Fruit fly (Drosophila melanogaster) whole organism, embryonic: ENCODE measurements around the gene Mks1.

ENCODE experiments used
- Atf3 ChIP-seq: fragments of 200-800 bp; sonication (Bioruptor generic); optimal IDR thresholded peaks from 3 replicates; lab custom pipeline; 2016; ENCODE audit warnings: missing biosample characterization, missing genetic modification characterization
- B-H2 ChIP-seq: fragments of 200-800 bp; sonication (Bioruptor generic); optimal IDR thresholded peaks from 2 replicates; lab custom pipeline; 2018; ENCODE audit warnings: missing biosample characterization, mild to moderate bottlenecking, missing genetic modification characterization
- CG11504 ChIP-seq: fragments of 200-800 bp; sonication (Bioruptor generic); optimal IDR thresholded peaks from 3 replicates; lab custom pipeline; 2019; ENCODE audit warnings: missing biosample characterization, mild to moderate bottlenecking, missing genetic modification characterization, moderate library complexity
- CG11696 ChIP-seq: fragments of 200-800 bp; sonication (Bioruptor generic); IDR thresholded peaks from 2 replicates; pipeline ENCODE4 v1.3.6; 2022; ENCODE audit warnings: missing biosample characterization, missing genetic modification characterization
- CG12236 ChIP-seq: fragments of 200-800 bp; sonication (Bioruptor generic); optimal IDR thresholded peaks from 2 replicates; lab custom pipeline; 2016; ENCODE audit warnings: missing biosample characterization, missing genetic modification characterization
- CG1233 ChIP-seq: fragments of 200-800 bp; sonication (Bioruptor generic); optimal IDR thresholded peaks from 4 replicates; lab custom pipeline; 2018; ENCODE audit warnings: missing biosample characterization, mild to moderate bottlenecking, missing genetic modification characterization
- CG14441 ChIP-seq: fragments of 200-800 bp; sonication (Bioruptor generic); IDR thresholded peaks from 2 replicates; pipeline ENCODE4 v1.3.6; 2022; ENCODE audit warnings: missing biosample characterization, missing genetic modification characterization
- CG14860 ChIP-seq: fragments of 200-800 bp; sonication (Bioruptor generic); IDR thresholded peaks from 3 replicates; pipeline ENCODE4 v1.3.6; 2022; ENCODE audit warnings: missing biosample characterization, missing genetic modification characterization; ENCODE audit not compliant: partially characterized antibody
- CG14965 ChIP-seq: fragments of 200-800 bp; sonication (Bioruptor generic); optimal IDR thresholded peaks from 2 replicates; lab custom pipeline; 2016; ENCODE audit warnings: missing biosample characterization, missing genetic modification characterization, borderline replicate concordance
- CG15073 ChIP-seq: fragments of 200-800 bp; sonication (Bioruptor generic); optimal IDR thresholded peaks from 2 replicates; lab custom pipeline; 2016; ENCODE audit warnings: missing biosample characterization, missing genetic modification characterization
- CG15269 ChIP-seq: fragments of 200-800 bp; sonication (Bioruptor generic); optimal IDR thresholded peaks from 2 replicates; lab custom pipeline; 2018; ENCODE audit warnings: missing biosample characterization, mild to moderate bottlenecking, missing genetic modification characterization, moderate library complexity
- CG18599 ChIP-seq: fragments of 200-800 bp; sonication (Bioruptor generic); optimal IDR thresholded peaks from 3 replicates; lab custom pipeline; 2017; ENCODE audit warnings: missing biosample characterization, missing genetic modification characterization, mild to moderate bottlenecking, moderate library complexity, missing genetic modification reagents
- CG2875 ChIP-seq: fragments of 200-800 bp; sonication (Bioruptor generic); optimal IDR thresholded peaks from 2 replicates; lab custom pipeline; 2017; ENCODE audit warnings: missing biosample characterization, mild to moderate bottlenecking, missing genetic modification characterization, missing genetic modification reagents
- CG30020 ChIP-seq: fragments of 200-800 bp; optimal IDR thresholded peaks from 2 replicates; lab custom pipeline; 2019; ENCODE audit warnings: missing biosample characterization, mild to moderate bottlenecking, missing genetic modification characterization, moderate library complexity
- CG30431 ChIP-seq: fragments of 200-800 bp; sonication (Bioruptor generic); optimal IDR thresholded peaks from 2 replicates; lab custom pipeline; 2017; ENCODE audit warnings: missing biosample characterization, missing genetic modification characterization
- CG3163 ChIP-seq: fragments of 200-800 bp; sonication (Bioruptor generic); optimal IDR thresholded peaks from 3 replicates; lab custom pipeline; 2016; ENCODE audit warnings: missing biosample characterization, missing genetic modification characterization
- CG34376 ChIP-seq: fragments of 200-800 bp; sonication (Bioruptor generic); optimal IDR thresholded peaks from 2 replicates; lab custom pipeline; 2018; ENCODE audit warnings: missing biosample characterization, mild to moderate bottlenecking, missing genetic modification characterization
- CG6683 ChIP-seq: fragments of 200-800 bp; sonication (Bioruptor generic); optimal IDR thresholded peaks from 2 replicates; lab custom pipeline; 2017; ENCODE audit warnings: missing biosample characterization, mild to moderate bottlenecking, missing genetic modification characterization, missing genetic modification reagents
- CG7745 ChIP-seq: fragments of 200-800 bp; sonication (Bioruptor generic); optimal IDR thresholded peaks from 2 replicates; lab custom pipeline; 2018; ENCODE audit warnings: missing biosample characterization, mild to moderate bottlenecking, missing genetic modification characterization, moderate library complexity
- Doc3 ChIP-seq: fragments of 200-800 bp; sonication (Bioruptor generic); IDR thresholded peaks from 3 replicates; pipeline ENCODE4 v1.3.6; 2022; ENCODE audit warnings: missing biosample characterization, missing genetic modification characterization; ENCODE audit not compliant: partially characterized antibody
- E2f1 ChIP-seq: fragments of 200-800 bp; sonication (Bioruptor generic); IDR thresholded peaks from 2 replicates; pipeline ENCODE4 v1.3.6; 2022; ENCODE audit warnings: missing biosample characterization, missing genetic modification characterization
- Eip74EF ChIP-seq, 2 experiments: fragments of 200-800 bp in 1 of 2; fragments of >200 bp in 1 of 2; sonication (Bioruptor generic) in 1 of 2; optimal IDR thresholded peaks; 2 replicates each; lab custom pipeline; 2017 to 2019; ENCODE audit warnings: missing biosample characterization in 2 of 2, missing genetic modification characterization in 2 of 2, mild to moderate bottlenecking in 1 of 2, moderate library complexity in 1 of 2
- Hand ChIP-seq: fragments of 200-800 bp; sonication (Bioruptor generic); optimal IDR thresholded peaks from 2 replicates; lab custom pipeline; 2017; ENCODE audit warnings: mild to moderate bottlenecking, missing biosample characterization, missing genetic modification reagents, missing genetic modification characterization
- Hey ChIP-seq: fragments of 200-800 bp; sonication (Bioruptor generic); optimal IDR thresholded peaks from 3 replicates; lab custom pipeline; 2018; ENCODE audit warnings: missing biosample characterization, mild to moderate bottlenecking, missing genetic modification characterization
- Hr51 ChIP-seq, 2 experiments: fragments of 200-800 bp; sonication (Bioruptor generic); optimal IDR thresholded peaks; 2 replicates in 1 of 2; 3 replicates in 1 of 2; lab custom pipeline; 2016 to 2018; ENCODE audit warnings: missing biosample characterization in 2 of 2, missing genetic modification characterization in 2 of 2, mild to moderate bottlenecking in 1 of 2, moderate library complexity in 1 of 2
- Lhr ChIP-seq: fragments of 200-800 bp; sonication (Bioruptor generic); optimal IDR thresholded peaks from 3 replicates; lab custom pipeline; 2017; ENCODE audit warnings: mild to moderate bottlenecking, missing biosample characterization, missing genetic modification reagents, missing genetic modification characterization
- Lpt ChIP-seq: fragments of >200 bp; optimal IDR thresholded peaks from 2 replicates; lab custom pipeline; 2018; ENCODE audit warnings: missing biosample characterization, missing genetic modification characterization
- Max ChIP-seq: fragments of 200-800 bp; sonication (Bioruptor generic); optimal IDR thresholded peaks from 2 replicates; lab custom pipeline; 2016; ENCODE audit warnings: missing biosample characterization, mild to moderate bottlenecking, missing genetic modification characterization
- Meics ChIP-seq: fragments of 200-800 bp; sonication (Bioruptor generic); optimal IDR thresholded peaks from 2 replicates; lab custom pipeline; 2017; ENCODE audit warnings: missing biosample characterization, mild to moderate bottlenecking, missing genetic modification characterization
- Myb ChIP-seq: fragments of 200-800 bp; sonication (Bioruptor generic); optimal IDR thresholded peaks from 2 replicates; lab custom pipeline; 2016; ENCODE audit warnings: missing biosample characterization, missing genetic modification characterization
- ab ChIP-seq: fragments of 200-800 bp; sonication (Bioruptor generic); optimal IDR thresholded peaks from 2 replicates; lab custom pipeline; 2016; ENCODE audit warnings: missing biosample characterization, missing genetic modification characterization
- cg ChIP-seq: fragments of 200-800 bp; sonication (Bioruptor generic); optimal IDR thresholded peaks from 3 replicates; lab custom pipeline; 2019; ENCODE audit warnings: missing biosample characterization, mild to moderate bottlenecking, missing genetic modification characterization, moderate library complexity
- dati ChIP-seq: fragments of 200-800 bp; sonication (Bioruptor generic); IDR thresholded peaks from 2 replicates; pipeline ENCODE4 v1.3.6; 2022; ENCODE audit warnings: missing biosample characterization, missing genetic modification characterization
- fd64A ChIP-seq: fragments of 200-800 bp; sonication (Bioruptor generic); optimal IDR thresholded peaks from 3 replicates; lab custom pipeline; 2018; ENCODE audit warnings: missing biosample characterization, mild to moderate bottlenecking, missing genetic modification characterization
- gsb ChIP-seq: fragments of 200-800 bp; sonication (Bioruptor generic); IDR thresholded peaks from 2 replicates; pipeline ENCODE4 v1.3.6; 2022; ENCODE audit warnings: missing biosample characterization, missing genetic modification characterization
- gsb-n ChIP-seq: fragments of 200-800 bp; sonication (Bioruptor generic); optimal IDR thresholded peaks from 3 replicates; lab custom pipeline; 2018; ENCODE audit warnings: missing biosample characterization, mild to moderate bottlenecking, missing genetic modification characterization
- hkb ChIP-seq, 2 experiments: fragments of 200-800 bp in 1 of 2; fragments of >200 bp in 1 of 2; sonication (Bioruptor generic) in 1 of 2; IDR thresholded peaks in 1 of 2; optimal IDR thresholded peaks in 1 of 2; 2 replicates each; pipeline versions ENCODE4 v1.3.6 to Lab custom; 2017 to 2022; ENCODE audit warnings: missing biosample characterization in 1 of 2, missing genetic modification characterization in 1 of 2
- jumu ChIP-seq: fragments of 200-800 bp; sonication (Bioruptor generic); optimal IDR thresholded peaks from 3 replicates; lab custom pipeline; 2016; ENCODE audit warnings: missing biosample characterization, missing genetic modification characterization
- lilli ChIP-seq: fragments of 200-800 bp; sonication (Bioruptor generic); optimal IDR thresholded peaks from 3 replicates; lab custom pipeline; 2016; ENCODE audit warnings: missing biosample characterization, missing genetic modification characterization
- lola ChIP-seq, 3 experiments: fragments of >200 bp in 2 of 3; fragments of 200-800 bp in 1 of 3; sonication (Bioruptor generic) in 1 of 3; optimal IDR thresholded peaks; 2 replicates each; lab custom pipeline; 2017 to 2019; ENCODE audit warnings: missing biosample characterization in 3 of 3, missing genetic modification characterization in 3 of 3, mild to moderate bottlenecking in 1 of 3, moderate library complexity in 1 of 3
- lov ChIP-seq, 2 experiments: fragments of 200-800 bp in 1 of 2; fragments of >200 bp in 1 of 2; sonication (Bioruptor generic) in 1 of 2; IDR thresholded peaks in 1 of 2; optimal IDR thresholded peaks in 1 of 2; 2 replicates in 1 of 2; 3 replicates in 1 of 2; pipeline versions ENCODE4 v1.3.6 to Lab custom; 2017 to 2022; ENCODE audit warnings: missing biosample characterization in 1 of 2, missing genetic modification characterization in 1 of 2
- repo ChIP-seq: fragments of 200-800 bp; sonication (Bioruptor generic); optimal IDR thresholded peaks from 2 replicates; lab custom pipeline; 2016; ENCODE audit warnings: missing biosample characterization, missing genetic modification characterization
- sens ChIP-seq: fragments of 200-800 bp; sonication (Bioruptor generic); peaks from one replicate; lab custom pipeline; 2016; ENCODE audit warnings: missing biosample characterization, missing genetic modification characterization
- slp2 ChIP-seq: fragments of 200-800 bp; sonication (Bioruptor generic); optimal IDR thresholded peaks from 2 replicates; lab custom pipeline; 2016; ENCODE audit warnings: missing biosample characterization, missing genetic modification characterization
- sna ChIP-seq: fragments of 200-800 bp; sonication (Bioruptor generic); IDR thresholded peaks from 2 replicates; pipeline ENCODE4 v1.3.6; 2022; ENCODE audit warnings: missing biosample characterization, missing genetic modification characterization; ENCODE audit not compliant: partially characterized antibody
- stc ChIP-seq: fragments of 200-800 bp; sonication (Bioruptor generic); IDR thresholded peaks from 2 replicates; pipeline ENCODE4 v1.3.6; 2022; ENCODE audit warnings: missing biosample characterization, missing genetic modification characterization
- trh ChIP-seq: fragments of 200-800 bp; sonication (Bioruptor generic); optimal IDR thresholded peaks from 2 replicates; lab custom pipeline; 2016; ENCODE audit warnings: missing biosample characterization, missing genetic modification characterization
- unpg ChIP-seq: fragments of 200-800 bp; sonication (Bioruptor generic); optimal IDR thresholded peaks from 3 replicates; lab custom pipeline; 2018; ENCODE audit warnings: missing biosample characterization, mild to moderate bottlenecking, missing genetic modification characterization, moderate library complexity

Gene Mks1

DNA sequence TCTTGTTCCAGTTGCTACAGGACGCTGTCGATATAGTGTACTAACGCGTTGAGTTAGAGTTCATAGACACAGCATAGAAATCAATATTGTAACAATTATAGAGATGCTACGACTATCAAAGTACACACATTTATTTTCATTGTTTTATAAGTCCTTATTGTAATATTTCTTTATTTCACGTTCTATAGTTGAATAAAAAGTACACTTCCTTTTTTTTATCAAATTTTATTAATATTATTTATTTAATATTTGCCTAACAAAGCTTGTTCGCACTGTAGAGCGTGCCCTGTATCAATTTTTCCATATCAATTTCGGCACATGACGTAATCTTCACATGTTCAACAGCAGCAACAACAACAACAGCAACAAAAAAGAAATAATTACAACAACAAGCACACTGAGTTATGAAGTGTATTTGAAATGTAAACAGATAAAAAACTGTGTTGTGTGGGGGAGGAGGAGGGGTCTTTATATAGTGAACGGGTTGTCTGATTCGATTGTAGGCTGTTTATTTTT lies 22.4 kb downstream of the Mks1 start (continued):
- TF ChIP-seq CG14860 (GFP tag; lab: Robert Waterston, UW) (no peak), CG30431 (GFP tag; lab: Kevin White, UChicago) (peak; percentile 42), CG1233 (peak; percentile 76), Hr51 (GFP tag; optimal IDR thresholded peaks at IDR 0.05; lab: Kevin White, UChicago) (peak in 1 of 2 experiments; percentile 89), CG15269 (tag; lab: Kevin White, UChicago) (peak; percentile 92), sens (GFP tag; lab: Kevin White, UChicago) (peak; percentile 64), Meics (GFP tag; lab: Kevin White, UChicago) (peak; percentile 84), Lpt (GFP tag; lab: Kevin White, UChicago) (no peak), gsb-n (tag; lab: Kevin White, UChicago) (peak; percentile 53), dati (GFP tag; lab: Robert Waterston, UW) (no peak), CG7745 (tag; lab: Kevin White, UChicago) (no peak), ab (GFP tag; lab: Kevin White, UChicago) (no peak), trh (peak; percentile 2), CG15073 (GFP tag; lab: Kevin White, UChicago) (no peak), gsb (GFP tag; lab: Robert Waterston, UW) (peak; percentile 68), Hey (tag; lab: Kevin White, UChicago) (no peak), Hand (GFP tag; lab: Kevin White, UChicago) (peak; percentile 72), cg (GFP tag; lab: Kevin White, UChicago) (no peak), Max (GFP tag; lab: Kevin White, UChicago) (peak; percentile 65), repo (GFP tag; lab: Kevin White, UChicago) (no peak), CG30020 (peak; percentile 36), fd64A (peak; percentile 32), jumu (GFP tag; lab: Kevin White, UChicago) (no peak), Atf3 (GFP tag; lab: Kevin White, UChicago) (no peak), hkb (optimal IDR thresholded peaks at IDR 0.05; lab: Kevin White, UChicago) (no peak), hkb (GFP tag; IDR thresholded peaks at IDR 0.05; lab: Robert Waterston, UW) (peak; percentile 79), CG18599 (GFP tag; lab: Kevin White, UChicago) (peak; percentile 86), Doc3 (GFP tag; lab: Robert Waterston, UW) (no peak), Eip74EF (GFP tag; optimal IDR thresholded peaks at IDR 0.05; lab: Kevin White, UChicago) (peak in 1 of 2 experiments; percentile 59), lola (GFP tag; optimal IDR thresholded peaks at IDR 0.05; lab: Kevin White, UChicago) (peak in 1 of 3 experiments; percentile 75), CG2875 (GFP tag; lab: Kevin White, UChicago) (peak; percentile 50), B-H2 (peak; percentile 34), sna (GFP tag; lab: Robert Waterston, UW) (no peak), CG12236 (GFP tag; lab: Kevin White, UChicago) (no peak), CG14441 (GFP tag; lab: Robert Waterston, UW) (peak; percentile 76), stc (GFP tag; lab: Robert Waterston, UW) (peak; percentile 69), CG11504 (tag; lab: Kevin White, UChicago) (peak; percentile 87), CG11696 (0 out of 2 replicates have a peak, but pooled peaks have one; percentile 35), lov (optimal IDR thresholded peaks at IDR 0.05; lab: Kevin White, UChicago) (no peak), lov (GFP tag; IDR thresholded peaks at IDR 0.05; lab: Robert Waterston, UW) (no peak), lilli (GFP tag; lab: Kevin White, UChicago) (peak; percentile 52), E2f1 (GFP tag; lab: Robert Waterston, UW) (peak; percentile 81), CG14965 (no peak), CG3163 (no peak), unpg (peak; percentile 84), CG34376 (peak; percentile 78), Lhr (GFP tag; lab: Kevin White, UChicago) (no peak), CG6683 (peak; percentile 35), slp2 (peak; percentile 23), Myb (GFP tag; lab: Kevin White, UChicago) (no peak)
